Worm (Caenorhabditis elegans): ENCODE data around the gene dre-1.

DNA sequence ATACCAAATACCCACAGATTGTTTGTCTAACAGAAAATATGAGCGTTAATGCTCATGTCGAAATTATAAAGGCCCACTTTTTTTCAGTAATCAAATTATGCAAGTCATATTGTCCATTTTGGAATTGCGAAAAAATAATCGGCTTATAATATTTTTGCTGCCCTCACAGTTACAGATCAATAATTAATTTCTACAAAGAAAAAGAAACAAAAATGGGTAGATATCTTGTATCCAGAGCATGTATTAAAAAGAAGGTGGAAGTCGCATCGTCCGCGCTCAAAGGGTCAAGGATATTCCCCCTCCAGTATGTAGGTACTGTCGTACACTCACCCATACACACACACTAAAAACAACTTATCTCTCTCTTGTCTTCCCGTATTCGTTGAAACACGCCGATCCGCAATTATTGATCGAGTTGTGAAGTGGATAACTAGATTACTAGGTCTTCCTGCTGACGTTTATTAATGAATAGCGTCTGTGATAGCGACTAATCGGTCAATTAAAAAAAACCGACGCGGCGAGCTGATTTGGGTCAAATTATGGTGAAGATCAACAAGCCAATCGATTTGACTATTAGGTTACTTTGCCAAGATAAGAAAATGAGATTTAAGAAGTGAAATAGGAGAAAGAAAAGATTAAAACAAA, 32.4 kb downstream of the dre-1 start:
- TF ChIP-seq med-1 (GFP tag; optimal IDR thresholded peaks at IDR 0.05; ENCODE audit: insufficient read depth) (no peak), cog-1 (tag; optimal IDR thresholded peaks at IDR 0.05) (no peak), ref-1 (GFP tag; conservative IDR thresholded peaks at IDR 0.05) (no peak), flt-1 (GFP tag; IDR thresholded peaks at IDR 0.05) (no peak), tab-1 (GFP tag; IDR thresholded peaks at IDR 0.05) (no peak)

Measured in whole organism, midembryonic.